Worm (Caenorhabditis elegans): Measurements from ENCODE around the gene Y6G8.5.

- no peak for TF ChIP-seq dpl-1 (GFP tag; optimal IDR thresholded peaks at IDR 0.05)
- TF ChIP-seq rnt-1 (tag; optimal IDR thresholded peaks at IDR 0.05) = no peak
- no peak for TF ChIP-seq F16B12.6 (tag; optimal IDR thresholded peaks at IDR 0.05)
- TF ChIP-seq aly-2 (tag; optimal IDR thresholded peaks at IDR 0.05) = no peak
- TF ChIP-seq ama-1 (optimal IDR thresholded peaks at IDR 0.05) = no peak
- TF ChIP-seq lin-15B (tag; optimal IDR thresholded peaks at IDR 0.05) = no peak
- peak; percentile 65 for TF ChIP-seq nhr-90 (tag; optimal IDR thresholded peaks at IDR 0.05; ENCODE audit: poor library complexity)
- TF ChIP-seq nhr-237 (tag; optimal IDR thresholded peaks at IDR 0.05) = no peak
- no peak for TF ChIP-seq vab-15 (tag; optimal IDR thresholded peaks at IDR 0.05)
Measured at ce11 chrV:17659228-17659627, 43.7 kb upstream of the Y6G8.5 start, which contains the start of gene fbxa-108.

All from whole organism, L1 larva.